Fruit fly (Drosophila melanogaster): ENCODE data around the gene CG33303.

Gene CG33303

DNA sequence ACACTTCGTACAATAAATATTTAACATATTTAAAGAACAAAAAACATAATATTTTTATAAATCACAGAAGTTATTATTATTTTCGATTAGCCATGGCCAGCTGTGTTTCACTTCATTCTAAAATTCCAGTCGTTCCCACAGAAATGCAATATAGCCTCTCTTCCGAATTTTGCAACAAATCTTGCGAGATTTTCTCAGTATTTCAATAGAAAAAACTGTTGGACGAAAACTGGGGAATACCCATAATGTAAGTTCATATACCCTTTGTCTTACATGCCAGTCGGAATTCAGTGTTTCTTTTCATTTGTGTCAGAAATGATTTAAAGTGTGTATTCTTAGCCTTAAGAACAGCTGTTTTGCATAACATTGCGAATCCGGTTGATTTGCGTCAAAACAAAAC, 19.0 kb downstream of the CG33303 start, which contains the start of the genes CtsL4 and ClpP (continued):
- TF ChIP-seq CG33213 (GFP tag; optimal IDR thresholded peaks at IDR 0.05), result peak; percentile 15
- no peak for TF ChIP-seq Jarid2 (GFP tag; optimal IDR thresholded peaks at IDR 0.05)
- no peak for TF ChIP-seq lbe (GFP tag; optimal IDR thresholded peaks at IDR 0.05)
- peak; percentile 17 for TF ChIP-seq CG18764 (GFP tag; optimal IDR thresholded peaks at IDR 0.05)
- TF ChIP-seq CG6791 (GFP tag; IDR thresholded peaks at IDR 0.05; ENCODE audit: partially characterized antibody), result no peak
- no peak for TF ChIP-seq CG31441 (GFP tag; IDR thresholded peaks at IDR 0.05)
- peak; percentile 37 for TF ChIP-seq CG13775 (GFP tag; optimal IDR thresholded peaks at IDR 0.05)
- TF ChIP-seq CG15514 (GFP tag; optimal IDR thresholded peaks at IDR 0.05), result peak; percentile 53
- TF ChIP-seq CG1832 (GFP tag; optimal IDR thresholded peaks at IDR 0.05), result no peak
- no peak for TF ChIP-seq nau (GFP tag; optimal IDR thresholded peaks at IDR 0.05)
- TF ChIP-seq ftz-f1 (GFP tag; optimal IDR thresholded peaks at IDR 0.05), result no peak
- TF ChIP-seq pzg (GFP tag; optimal IDR thresholded peaks at IDR 0.05), result peak; percentile 72
- no peak for TF ChIP-seq Dll (GFP tag; IDR thresholded peaks at IDR 0.05; ENCODE audit: partially characterized antibody)
- no peak for TF ChIP-seq CG9215 (GFP tag; IDR thresholded peaks at IDR 0.05)
- no peak for TF ChIP-seq prd (optimal IDR thresholded peaks at IDR 0.05)
- peak; percentile 67; the same call in 2 of the 3 replicates for TF ChIP-seq prd (GFP tag; IDR thresholded peaks at IDR 0.05)
- no peak for TF ChIP-seq sens (GFP tag)
- TF ChIP-seq H15 (GFP tag; IDR thresholded peaks at IDR 0.05), result no peak
- peak; percentile 65 for TF ChIP-seq CG2116 (GFP tag; optimal IDR thresholded peaks at IDR 0.05)
- TF ChIP-seq amos (GFP tag; IDR thresholded peaks at IDR 0.05; ENCODE audit: partially characterized antibody), result no peak
- peak; percentile 49 for TF ChIP-seq Nf-YC (tag; optimal IDR thresholded peaks at IDR 0.05)
- peak; percentile 60 for TF ChIP-seq grau (tag; optimal IDR thresholded peaks at IDR 0.05)
- no peak for TF ChIP-seq CG12219 (GFP tag; optimal IDR thresholded peaks at IDR 0.05)
- TF ChIP-seq maf-S (GFP tag; optimal IDR thresholded peaks at IDR 0.05), result peak; percentile 3
- TF ChIP-seq Stat92E (GFP tag; optimal IDR thresholded peaks at IDR 0.05), result no peak
- no peak for TF ChIP-seq Ets65A (GFP tag)
- TF ChIP-seq row (GFP tag; IDR thresholded peaks at IDR 0.05), result peak; percentile 86
- TF ChIP-seq Nf-YA (GFP tag; IDR thresholded peaks at IDR 0.05), result no peak
- peak; percentile 67 for TF ChIP-seq CG14710 (tag; optimal IDR thresholded peaks at IDR 0.05)
- peak; percentile 25; the same call in 1 of the 3 replicates for TF ChIP-seq zfh1 (GFP tag; IDR thresholded peaks at IDR 0.05)
- peak; percentile 23 for TF ChIP-seq CG17912 (GFP tag; optimal IDR thresholded peaks at IDR 0.05)
- no peak for TF ChIP-seq HLH3B (GFP tag; IDR thresholded peaks at IDR 0.05)
- no peak for TF ChIP-seq odd (GFP tag; optimal IDR thresholded peaks at IDR 0.05)
- no peak for TF ChIP-seq jumu (GFP tag; optimal IDR thresholded peaks at IDR 0.05)
- peak; percentile 46 for TF ChIP-seq Abd-B (GFP tag; optimal IDR thresholded peaks at IDR 0.05)
- no peak for TF ChIP-seq cas (GFP tag; IDR thresholded peaks at IDR 0.05)
- TF ChIP-seq lmd (GFP tag; IDR thresholded peaks at IDR 0.05), result no peak
- TF ChIP-seq z (GFP tag; IDR thresholded peaks at IDR 0.05), result no peak
- no peak for TF ChIP-seq CG7928 (GFP tag; optimal IDR thresholded peaks at IDR 0.05)
- TF ChIP-seq Hr78 (GFP tag; optimal IDR thresholded peaks at IDR 0.05), result no peak
- no peak for TF ChIP-seq aop (GFP tag; IDR thresholded peaks at IDR 0.05)
- no peak for TF ChIP-seq D (optimal IDR thresholded peaks at IDR 0.05)
- peak; percentile 35 for TF ChIP-seq D (GFP tag; optimal IDR thresholded peaks at IDR 0.05)
- TF ChIP-seq CG8388 (GFP tag; optimal IDR thresholded peaks at IDR 0.05), result peak; percentile 68
- no peak for TF ChIP-seq grn (GFP tag; optimal IDR thresholded peaks at IDR 0.05)
- TF ChIP-seq HmgD (GFP tag; optimal IDR thresholded peaks at IDR 0.05), result peak; percentile 57
- no peak for TF ChIP-seq gcm2 (GFP tag; optimal IDR thresholded peaks at IDR 0.05)
- TF ChIP-seq crp (GFP tag; optimal IDR thresholded peaks at IDR 0.05), result peak; percentile 29 to 92
- 0 out of 2 replicates have a peak, but pooled peaks have one; percentile 17 for TF ChIP-seq CG4404 (GFP tag; IDR thresholded peaks at IDR 0.05)
- TF ChIP-seq CG11093 (GFP tag; IDR thresholded peaks at IDR 0.05), result no peak
- TF ChIP-seq CG11456 (GFP tag; IDR thresholded peaks at IDR 0.05), result peak; percentile 35; the same call in 1 of the 3 replicates

Data from whole organism, embryonic.